Worm (Caenorhabditis elegans) whole organism, young adult: Measurements from ENCODE around the gene unc-79.

Experiments
- B0019.2 ChIP-seq: fragments of 200-800 bp; sonication (Bioruptor generic); conservative IDR thresholded peaks from 2 replicates; pipeline ENCODE4 v1.3.6; 2022; ENCODE audit warnings: missing genetic modification reagents, missing genetic modification characterization, missing compliant biosample characterization
- B0336.3 ChIP-seq: fragments of 200-800 bp; sonication (Bioruptor generic); IDR thresholded peaks from 2 replicates; pipeline ENCODE4 v1.3.6; 2022; ENCODE audit warnings: missing genetic modification characterization, missing compliant biosample characterization
- D2030.7 ChIP-seq: fragments of 200-800 bp; sonication (Bioruptor generic); IDR thresholded peaks from 2 replicates; pipeline ENCODE4 v1.3.6; 2022; ENCODE audit warnings: missing genetic modification reagents, missing genetic modification characterization, missing compliant biosample characterization
- F10E7.11 ChIP-seq: sonication (generic microtip); optimal IDR thresholded peaks from 2 replicates; lab custom pipeline; 2017; ENCODE audit warnings: mild to moderate bottlenecking, missing genetic modification characterization, moderate library complexity, missing compliant biosample characterization
- F22D6.2 ChIP-seq: sonication (generic microtip); optimal IDR thresholded peaks from 2 replicates; lab custom pipeline; 2016; ENCODE audit warnings: mild to moderate bottlenecking, missing genetic modification characterization, missing compliant biosample characterization
- F23B12.7 ChIP-seq: sonication (generic microtip); optimal IDR thresholded peaks from 2 replicates; lab custom pipeline; 2017; ENCODE audit warnings: missing genetic modification characterization, mild to moderate bottlenecking, missing compliant biosample characterization, antibody characterized with exemption, moderate library complexity; ENCODE audit not compliant: insufficient read depth
- F39B2.1 ChIP-seq: fragments of 200-800 bp; sonication (Bioruptor generic); IDR thresholded peaks from 2 replicates; pipeline ENCODE4 v1.3.6; 2022; ENCODE audit warnings: missing genetic modification reagents, missing genetic modification characterization, missing compliant biosample characterization
- ama-1 ChIP-seq, 3 experiments: fragments of 150-350 bp in 1 of 3; sonication (generic microtip) in 2 of 3; optimal IDR thresholded peaks; 2 replicates each; lab custom pipeline; 2014 to 2018; ENCODE audit warnings: missing biosample characterization in 2 of 3, missing genetic modification characterization in 2 of 3, missing genetic modification reagents in 2 of 3
- aptf-2 ChIP-seq: fragments of 200-800 bp; sonication (Bioruptor generic); conservative IDR thresholded peaks from 2 replicates; pipeline ENCODE4 v1.3.6; 2022; ENCODE audit warnings: missing genetic modification reagents, missing genetic modification characterization, missing compliant biosample characterization
- atf-7 ChIP-seq: sonication (generic microtip); optimal IDR thresholded peaks from 2 replicates; lab custom pipeline; 2017; ENCODE audit warnings: mild to moderate bottlenecking, missing genetic modification characterization, missing compliant biosample characterization
- athp-1 ChIP-seq: sonication (generic microtip); optimal IDR thresholded peaks from 2 replicates; lab custom pipeline; 2017; ENCODE audit warnings: mild to moderate bottlenecking, missing genetic modification characterization, missing compliant biosample characterization
- attf-5 ChIP-seq: fragments of 200-800 bp; sonication (Bioruptor generic); optimal IDR thresholded peaks from 2 replicates; lab custom pipeline; 2018; ENCODE audit warnings: mild to moderate bottlenecking, missing genetic modification characterization, missing compliant biosample characterization
- attf-6 ChIP-seq: fragments of 200-800 bp; sonication (Bioruptor generic); IDR thresholded peaks from 2 replicates; pipeline ENCODE4 v1.3.6; 2022; ENCODE audit warnings: missing genetic modification reagents, missing genetic modification characterization, missing compliant biosample characterization
- cebp-1 ChIP-seq, 2 experiments: fragments of 200-800 bp in 1 of 2; sonication (Bioruptor generic) in 1 of 2; sonication (generic microtip) in 1 of 2; IDR thresholded peaks in 1 of 2; optimal IDR thresholded peaks in 1 of 2; 2 replicates each; pipeline versions ENCODE4 v1.3.6 to Lab custom; 2017 to 2022; ENCODE audit warnings: missing compliant biosample characterization in 2 of 2, missing genetic modification characterization in 2 of 2, mild to moderate bottlenecking in 1 of 2, missing genetic modification reagents in 1 of 2, moderate library complexity in 1 of 2
- die-1 ChIP-seq: sonication (generic microtip); optimal IDR thresholded peaks from 2 replicates; lab custom pipeline; 2016; ENCODE audit warnings: missing genotype, mild to moderate bottlenecking, missing genetic modification characterization, missing compliant biosample characterization
- dox-1 ChIP-seq: fragments of 200-800 bp; sonication (Bioruptor generic); IDR thresholded peaks from 2 replicates; pipeline ENCODE4 v1.3.6; 2022; ENCODE audit warnings: missing genetic modification reagents, missing genetic modification characterization, missing compliant biosample characterization
- lag-1 ChIP-seq: fragments of 200-800 bp; sonication (Bioruptor generic); IDR thresholded peaks from 2 replicates; pipeline ENCODE4 v1.3.6; 2022; ENCODE audit warnings: missing genetic modification reagents, missing genetic modification characterization, missing compliant biosample characterization
- let-607 ChIP-seq, 2 experiments: fragments of 200-800 bp in 1 of 2; sonication (Bioruptor generic) in 1 of 2; sonication (generic microtip) in 1 of 2; optimal IDR thresholded peaks; 2 replicates each; lab custom pipeline; 2016 to 2018; ENCODE audit warnings: mild to moderate bottlenecking in 2 of 2, missing compliant biosample characterization in 2 of 2, missing genetic modification characterization in 2 of 2, moderate library complexity in 2 of 2, missing genotype in 1 of 2
- lir-1 ChIP-seq: fragments of 200-800 bp; sonication (Bioruptor generic); conservative IDR thresholded peaks from 2 replicates; pipeline ENCODE4 v1.3.6; 2022; ENCODE audit warnings: missing genetic modification reagents, missing genetic modification characterization, missing compliant biosample characterization
- lsy-27 ChIP-seq: sonication (generic microtip); optimal IDR thresholded peaks from 2 replicates; lab custom pipeline; 2017; ENCODE audit warnings: missing genetic modification characterization, mild to moderate bottlenecking, missing compliant biosample characterization, antibody characterized with exemption, missing genotype, borderline replicate concordance; ENCODE audit not compliant: insufficient read depth
- madf-3 ChIP-seq: fragments of 200-800 bp; sonication (Bioruptor generic); IDR thresholded peaks from 2 replicates; pipeline ENCODE4 v1.3.6; 2022; ENCODE audit warnings: missing genetic modification reagents, missing genetic modification characterization, missing compliant biosample characterization
- madf-6 ChIP-seq: fragments of 200-800 bp; sonication (Bioruptor generic); IDR thresholded peaks from 2 replicates; pipeline ENCODE4 v1.3.6; 2022; ENCODE audit warnings: missing genetic modification reagents, missing genetic modification characterization, missing compliant biosample characterization
- nhr-179 ChIP-seq: sonication (generic microtip); optimal IDR thresholded peaks from 2 replicates; lab custom pipeline; 2016; ENCODE audit warnings: mild to moderate bottlenecking, missing genetic modification characterization, missing compliant biosample characterization
- pbrm-1 ChIP-seq: fragments of 200-800 bp; sonication (Bioruptor generic); IDR thresholded peaks from 2 replicates; pipeline ENCODE4 v1.3.6; 2022; ENCODE audit warnings: missing genetic modification reagents, missing genetic modification characterization, missing compliant biosample characterization
- rpc-1 ChIP-seq, 2 experiments: fragments of 150-350 bp in 1 of 2; sonication (generic microtip) in 1 of 2; optimal IDR thresholded peaks; 2 replicates each; lab custom pipeline; 2014 to 2018; ENCODE audit warnings: missing biosample characterization in 1 of 2, missing genetic modification characterization in 1 of 2, missing genetic modification reagents in 1 of 2, missing genotype in 1 of 2
- sdz-38 ChIP-seq: sonication (generic microtip); optimal IDR thresholded peaks from 2 replicates; lab custom pipeline; 2016; ENCODE audit warnings: missing genotype, missing genetic modification characterization, missing compliant biosample characterization
- snpc-1.1 ChIP-seq: sonication (generic microtip); optimal IDR thresholded peaks from 2 replicates; lab custom pipeline; 2017; ENCODE audit warnings: missing genetic modification characterization, mild to moderate bottlenecking, missing compliant biosample characterization, antibody characterized with exemption, moderate library complexity, missing genotype, missing genetic modification reagents; ENCODE audit not compliant: insufficient read depth
- snpc-1.3 ChIP-seq: sonication (generic microtip); optimal IDR thresholded peaks from 2 replicates; lab custom pipeline; 2017; ENCODE audit warnings: missing genetic modification characterization, mild to moderate bottlenecking, missing compliant biosample characterization, antibody characterized with exemption, moderate library complexity, missing genotype, missing genetic modification reagents; ENCODE audit not compliant: insufficient read depth
- snpc-3.4 ChIP-seq: sonication (generic microtip); optimal IDR thresholded peaks from 2 replicates; lab custom pipeline; 2017; ENCODE audit warnings: missing genetic modification characterization, mild to moderate bottlenecking, missing compliant biosample characterization, antibody characterized with exemption, moderate library complexity, missing genotype, missing genetic modification reagents
- somi-1 ChIP-seq: fragments of 200-800 bp; sonication (Bioruptor generic); optimal IDR thresholded peaks from 2 replicates; lab custom pipeline; 2018; ENCODE audit warnings: mild to moderate bottlenecking, missing genetic modification characterization, missing compliant biosample characterization
- sptf-2 ChIP-seq: fragments of 200-800 bp; sonication (Bioruptor generic); optimal IDR thresholded peaks from 2 replicates; lab custom pipeline; 2018; ENCODE audit warnings: mild to moderate bottlenecking, missing genetic modification characterization, missing compliant biosample characterization
- tbp1 ChIP-seq: fragments of 200-800 bp; sonication (Bioruptor generic); optimal IDR thresholded peaks from 2 replicates; lab custom pipeline; 2018; ENCODE audit warnings: mild to moderate bottlenecking, missing genetic modification characterization, missing compliant biosample characterization
- xnd-1 ChIP-seq: sonication (generic microtip); optimal IDR thresholded peaks from 2 replicates; lab custom pipeline; 2016; ENCODE audit warnings: missing genotype, missing genetic modification reagents, missing genetic modification characterization, missing compliant biosample characterization
- ztf-28 ChIP-seq: fragments of 200-800 bp; sonication (Bioruptor generic); IDR thresholded peaks from 2 replicates; pipeline ENCODE4 v1.3.6; 2022; ENCODE audit warnings: missing genetic modification reagents, missing genetic modification characterization, missing compliant biosample characterization

unc-79 gene

ce11 chrIII:4021866-4022265 is 44.6 kb upstream of the unc-79 start, which contains the start of gene tftc-5:
TSS of gene tftc-5 (plus strand) at chrIII:4022166.
- TF ChIP-seq snpc-3.4 (peak; percentile 7), attf-6 (GFP tag; lab: Robert Waterston, UW) (no peak), snpc-1.3 (tag; lab: Kevin White, UChicago) (no peak), madf-6 (GFP tag; lab: Robert Waterston, UW) (no peak)

- no peak for TF ChIP-seq let-607 (tag; optimal IDR thresholded peaks at IDR 0.05; lab: Kevin White, UChicago)
- TF ChIP-seq D2030.7, result no peak
- TF ChIP-seq sdz-38 (tag; lab: Kevin White, UChicago), result no peak
- no peak for TF ChIP-seq B0336.3 (GFP tag; lab: Robert Waterston, UW)
- no peak for TF ChIP-seq lsy-27 (tag; lab: Kevin White, UChicago)
- TF ChIP-seq F10E7.11 (tag; lab: Kevin White, UChicago), result no peak
- no peak for TF ChIP-seq lag-1 (GFP tag; lab: Robert Waterston, UW)
- TF ChIP-seq lir-1, result no peak
- no peak for TF ChIP-seq die-1 (tag; lab: Kevin White, UChicago)
- no peak for TF ChIP-seq attf-5 (GFP tag; lab: Kevin White, UChicago)
- TF ChIP-seq aptf-2 (GFP tag; lab: Robert Waterston, UW), result no peak
- no peak for TF ChIP-seq F23B12.7 (tag; lab: Kevin White, UChicago)
- no peak for TF ChIP-seq snpc-1.1
- no peak for TF ChIP-seq pbrm-1 (GFP tag; lab: Robert Waterston, UW)
- TF ChIP-seq F22D6.2, result no peak
- no peak for TF ChIP-seq ama-1 (optimal IDR thresholded peaks at IDR 0.05; lab: Kevin White, UChicago)
- no peak for TF ChIP-seq ama-1 (GFP tag; optimal IDR thresholded peaks at IDR 0.05; lab: Kevin White, UChicago)
- no peak for TF ChIP-seq xnd-1
- TF ChIP-seq somi-1 (GFP tag; lab: Kevin White, UChicago), result no peak
- TF ChIP-seq, all 124 proteins: peak for 0
Observed at ce11 chrIII:4028061-4028460, 38.4 kb upstream of the unc-79 start, which contains the start of gene T02C12.5. TSS of gene T02C12.5 (minus strand) at chrIII:4028161.

- no peak for TF ChIP-seq B0019.2 (GFP tag; lab: Robert Waterston, UW)
- no peak for TF ChIP-seq madf-3 (GFP tag; lab: Robert Waterston, UW)
- TF ChIP-seq athp-1 (tag; lab: Kevin White, UChicago), result no peak
- TF ChIP-seq sptf-2 (GFP tag; lab: Kevin White, UChicago), result no peak
- no peak for TF ChIP-seq atf-7 (tag; lab: Kevin White, UChicago)
- TF ChIP-seq F39B2.1, result no peak
- no peak for TF ChIP-seq lir-1
- no peak for TF ChIP-seq nhr-179 (tag; lab: Kevin White, UChicago)
- no peak for TF ChIP-seq dox-1 (GFP tag; lab: Robert Waterston, UW)
- no peak for TF ChIP-seq ztf-28
- no peak for TF ChIP-seq tbp1 (GFP tag; lab: Kevin White, UChicago)
Observed at ce11 chrIII:4030839-4031238, 35.6 kb upstream of the unc-79 start.

ce11 chrIII:4034984-4035383 is 31.4 kb upstream of the unc-79 start:
- TF ChIP-seq rpc-1 (optimal IDR thresholded peaks at IDR 0.05; lab: Kevin White, UChicago) (no peak), rpc-1 (tag; optimal IDR thresholded peaks at IDR 0.05; lab: Kevin White, UChicago) (no peak), cebp-1 (GFP tag; IDR thresholded peaks at IDR 0.05; lab: Robert Waterston, UW) (peak; percentile 78), cebp-1 (tag; optimal IDR thresholded peaks at IDR 0.05; lab: Kevin White, UChicago) (peak; percentile 98)
